Worm (Caenorhabditis elegans) whole organism, mixed stage, embryonic: ENCODE measurements around the gene Y44A6D.5.
A peak's percentile ranks its signal among the peaks of the same experiment; 100 is the strongest.

Experiments
- blmp-1 ChIP-seq: fragments of 150-350 bp; optimal IDR thresholded peaks from 2 replicates; lab custom pipeline; 2014; ENCODE audit warnings: missing biosample characterization, missing genetic modification characterization
- elt-1 ChIP-seq: sonication (generic microtip); optimal IDR thresholded peaks from 2 replicates; lab custom pipeline; 2017; ENCODE audit warnings: missing genetic modification characterization, mild to moderate bottlenecking, missing compliant biosample characterization, antibody characterized with exemption, moderate library complexity, borderline replicate concordance; ENCODE audit not compliant: insufficient read depth
- flh-1 ChIP-seq: fragments of 200-800 bp; sonication (Bioruptor generic); optimal IDR thresholded peaks from 2 replicates; lab custom pipeline; 2018; ENCODE audit warnings: mild to moderate bottlenecking, missing genetic modification characterization, moderate library complexity, missing compliant biosample characterization
- hlh-1 ChIP-seq: fragments of 150-350 bp; optimal IDR thresholded peaks from 2 replicates; lab custom pipeline; 2014; ENCODE audit warnings: missing biosample characterization, missing genetic modification reagents, missing genetic modification characterization
- lsy-2 ChIP-seq: fragments of 150-350 bp; optimal IDR thresholded peaks from 2 replicates; lab custom pipeline; 2014; ENCODE audit warnings: missing biosample characterization, missing genetic modification characterization
- mep-1 ChIP-seq: fragments of 150-350 bp; optimal IDR thresholded peaks from 2 replicates; lab custom pipeline; 2017; ENCODE audit warnings: missing biosample characterization, missing genetic modification reagents, missing genetic modification characterization, inconsistent platforms
- nhr-237 ChIP-seq: fragments of 150-350 bp; optimal IDR thresholded peaks from 2 replicates; lab custom pipeline; 2014; ENCODE audit warnings: missing biosample characterization, missing genetic modification characterization
- nhr-76 ChIP-seq: sonication (generic microtip); optimal IDR thresholded peaks from 2 replicates; lab custom pipeline; 2017; ENCODE audit warnings: missing biosample characterization, missing genetic modification characterization
- sem-2 ChIP-seq: fragments of 200-800 bp; sonication (Bioruptor generic); optimal IDR thresholded peaks from 2 replicates; lab custom pipeline; 2018; ENCODE audit warnings: mild to moderate bottlenecking, missing genetic modification characterization, missing compliant biosample characterization
- snpc-4 ChIP-seq: fragments of 150-350 bp; optimal IDR thresholded peaks from 2 replicates; lab custom pipeline; 2014; ENCODE audit warnings: missing biosample characterization, missing genetic modification characterization
- unc-39 ChIP-seq: fragments of 150-350 bp; optimal IDR thresholded peaks from 2 replicates; lab custom pipeline; 2014; ENCODE audit warnings: missing biosample characterization, missing genetic modification characterization

- TF ChIP-seq snpc-4 (tag; lab: Kevin White, UChicago) (no peak), flh-1 (no peak), nhr-76 (no peak), elt-1 (tag; lab: Kevin White, UChicago) (no peak), unc-39 (tag; lab: Kevin White, UChicago) (no peak), sem-2 (GFP tag; lab: Kevin White, UChicago) (no peak), lsy-2 (tag; lab: Kevin White, UChicago) (peak; percentile 22), mep-1 (no peak), hlh-1 (no peak), blmp-1 (tag; lab: Kevin White, UChicago) (no peak), nhr-237 (tag; lab: Kevin White, UChicago) (no peak)
Measured at ce11 chrV:20756385-20756996, 46.3 kb downstream of the Y44A6D.5 start.
